Fruit fly (Drosophila melanogaster) whole organism, embryonic: ENCODE measurements around the gene Atat.
A peak's percentile ranks its signal among the peaks of the same experiment; 100 is the strongest.

ENCODE experiments used
- ATbp ChIP-seq: fragments of 200-800 bp; sonication (Bioruptor generic); optimal IDR thresholded peaks from 2 replicates; lab custom pipeline; 2017; ENCODE audit warnings: missing biosample characterization, mild to moderate bottlenecking, missing genetic modification characterization, missing genetic modification reagents
- B-H1 ChIP-seq: fragments of 200-800 bp; sonication (Bioruptor generic); IDR thresholded peaks from 3 replicates; pipeline ENCODE4 v1.3.6; 2022; ENCODE audit warnings: missing biosample characterization, missing genetic modification characterization
- Bgb ChIP-seq: fragments of 200-800 bp; sonication (Bioruptor generic); IDR thresholded peaks from 2 replicates; pipeline ENCODE4 v1.3.6; 2022; ENCODE audit warnings: missing biosample characterization, missing genetic modification characterization; ENCODE audit not compliant: partially characterized antibody
- C15 ChIP-seq: fragments of 200-800 bp; sonication (Bioruptor generic); IDR thresholded peaks from 3 replicates; pipeline ENCODE4 v1.3.6; 2022; ENCODE audit warnings: missing biosample characterization, missing genetic modification characterization
- CG10543 ChIP-seq: fragments of 200-800 bp; sonication (Bioruptor generic); optimal IDR thresholded peaks from 3 replicates; lab custom pipeline; 2017; ENCODE audit warnings: missing biosample characterization, mild to moderate bottlenecking, missing genetic modification characterization, moderate library complexity
- CG11695 ChIP-seq: fragments of 200-800 bp; sonication (Bioruptor generic); IDR thresholded peaks from 3 replicates; pipeline ENCODE4 v1.3.6; 2022; ENCODE audit warnings: missing biosample characterization, missing genetic modification characterization
- CG11696 ChIP-seq: fragments of 200-800 bp; sonication (Bioruptor generic); IDR thresholded peaks from 2 replicates; pipeline ENCODE4 v1.3.6; 2022; ENCODE audit warnings: missing biosample characterization, missing genetic modification characterization
- CG12071 ChIP-seq: fragments of 200-800 bp; sonication (Bioruptor generic); optimal IDR thresholded peaks from 3 replicates; lab custom pipeline; 2018; ENCODE audit warnings: missing biosample characterization, mild to moderate bottlenecking, missing genetic modification characterization
- CG12659 ChIP-seq: fragments of 200-800 bp; sonication (Bioruptor generic); optimal IDR thresholded peaks from 3 replicates; lab custom pipeline; 2017; ENCODE audit warnings: mild to moderate bottlenecking, missing biosample characterization, missing genetic modification reagents, missing genetic modification characterization
- CG12744 ChIP-seq: fragments of 200-800 bp; sonication (Bioruptor generic); optimal IDR thresholded peaks from 2 replicates; lab custom pipeline; 2016; ENCODE audit warnings: missing biosample characterization, missing genetic modification characterization
- CG1602 ChIP-seq: fragments of 200-800 bp; sonication (Bioruptor generic); optimal IDR thresholded peaks from 3 replicates; lab custom pipeline; 2016; ENCODE audit warnings: missing biosample characterization, missing genetic modification characterization
- CG17361 ChIP-seq: fragments of 200-800 bp; sonication (Bioruptor generic); IDR thresholded peaks from 3 replicates; pipeline ENCODE4 v1.3.6; 2022; ENCODE audit warnings: missing biosample characterization, missing genetic modification characterization
- CG2129 ChIP-seq: fragments of 200-800 bp; sonication (Bioruptor generic); IDR thresholded peaks from 2 replicates; pipeline ENCODE4 v1.3.6; 2022; ENCODE audit warnings: missing biosample characterization, missing genetic modification characterization; ENCODE audit not compliant: partially characterized antibody
- CG2678 ChIP-seq: fragments of 200-800 bp; sonication (Bioruptor generic); optimal IDR thresholded peaks from 3 replicates; lab custom pipeline; 2019; ENCODE audit warnings: missing biosample characterization, mild to moderate bottlenecking, missing genetic modification characterization, moderate library complexity
- CG32772 ChIP-seq: fragments of 200-800 bp; sonication (Bioruptor generic); IDR thresholded peaks from 2 replicates; pipeline ENCODE4 v1.3.6; 2022; ENCODE audit warnings: missing biosample characterization, missing genetic modification characterization
- CG3281 ChIP-seq: fragments of 200-800 bp; sonication (Bioruptor generic); optimal IDR thresholded peaks from 3 replicates; lab custom pipeline; 2017; ENCODE audit warnings: missing biosample characterization, mild to moderate bottlenecking, missing genetic modification characterization
- CG34376 ChIP-seq: fragments of 200-800 bp; sonication (Bioruptor generic); optimal IDR thresholded peaks from 2 replicates; lab custom pipeline; 2018; ENCODE audit warnings: missing biosample characterization, mild to moderate bottlenecking, missing genetic modification characterization
- CG4854 ChIP-seq: fragments of 200-800 bp; sonication (Bioruptor generic); optimal IDR thresholded peaks from 2 replicates; lab custom pipeline; 2016; ENCODE audit warnings: missing biosample characterization, missing genetic modification characterization, inconsistent platforms
- CG6683 ChIP-seq: fragments of 200-800 bp; sonication (Bioruptor generic); optimal IDR thresholded peaks from 2 replicates; lab custom pipeline; 2017; ENCODE audit warnings: missing biosample characterization, mild to moderate bottlenecking, missing genetic modification characterization, missing genetic modification reagents
- Dek ChIP-seq: fragments of 200-800 bp; sonication (Bioruptor generic); optimal IDR thresholded peaks from 3 replicates; lab custom pipeline; 2019; ENCODE audit warnings: missing biosample characterization, mild to moderate bottlenecking, missing genetic modification characterization, moderate library complexity
- Hey ChIP-seq: fragments of 200-800 bp; sonication (Bioruptor generic); optimal IDR thresholded peaks from 3 replicates; lab custom pipeline; 2018; ENCODE audit warnings: missing biosample characterization, mild to moderate bottlenecking, missing genetic modification characterization
- Hmr ChIP-seq: fragments of 200-800 bp; sonication (Bioruptor generic); optimal IDR thresholded peaks from 3 replicates; lab custom pipeline; 2017; ENCODE audit warnings: mild to moderate bottlenecking, missing biosample characterization, missing genetic modification reagents, missing genetic modification characterization
- Hr3 ChIP-seq: fragments of 200-800 bp; sonication (Bioruptor generic); optimal IDR thresholded peaks from 3 replicates; lab custom pipeline; 2016; ENCODE audit warnings: missing biosample characterization, missing genetic modification characterization
- Lim3 ChIP-seq: fragments of 200-800 bp; sonication (Bioruptor generic); IDR thresholded peaks from 2 replicates; pipeline ENCODE4 v1.3.6; 2022; ENCODE audit warnings: missing biosample characterization, missing genetic modification characterization
- MESR4 ChIP-seq: fragments of 200-800 bp; sonication (Bioruptor generic); optimal IDR thresholded peaks from 2 replicates; lab custom pipeline; 2018; ENCODE audit warnings: missing biosample characterization, mild to moderate bottlenecking, missing genetic modification characterization, moderate library complexity
- Pdp1 ChIP-seq, 2 experiments: fragments of 200-800 bp; sonication (Bioruptor generic); optimal IDR thresholded peaks; 3 replicates each; lab custom pipeline; 2016; ENCODE audit warnings: missing biosample characterization in 2 of 2, missing genetic modification characterization in 2 of 2, mild to moderate bottlenecking in 1 of 2, moderate library complexity in 1 of 2
- Poxn ChIP-seq: fragments of 200-800 bp; sonication (Bioruptor generic); IDR thresholded peaks from 2 replicates; pipeline ENCODE4 v1.3.6; 2022; ENCODE audit warnings: missing biosample characterization, missing genetic modification characterization
- Scr ChIP-seq: fragments of 200-800 bp; sonication (Bioruptor generic); IDR thresholded peaks from 2 replicates; pipeline ENCODE4 v1.3.6; 2022; ENCODE audit warnings: missing biosample characterization, missing genetic modification characterization; ENCODE audit not compliant: partially characterized antibody
- Ssrp ChIP-seq: fragments of 200-800 bp; sonication (Bioruptor generic); optimal IDR thresholded peaks from 2 replicates; lab custom pipeline; 2018; ENCODE audit warnings: missing biosample characterization, mild to moderate bottlenecking, missing genetic modification characterization, moderate library complexity
- ap ChIP-seq: fragments of 200-800 bp; sonication (Bioruptor generic); IDR thresholded peaks from 2 replicates; pipeline ENCODE4 v1.3.6; 2022; ENCODE audit warnings: missing biosample characterization, missing genetic modification characterization
- ara ChIP-seq: fragments of 200-800 bp; sonication (Bioruptor generic); IDR thresholded peaks from 2 replicates; pipeline ENCODE4 v1.3.6; 2022; ENCODE audit warnings: missing biosample characterization, missing genetic modification characterization
- crp ChIP-seq, 2 experiments: fragments of 200-800 bp; sonication (Bioruptor generic); optimal IDR thresholded peaks; 2 replicates in 1 of 2; 3 replicates in 1 of 2; lab custom pipeline; 2017; ENCODE audit warnings: missing biosample characterization in 2 of 2, missing genetic modification characterization in 2 of 2, mild to moderate bottlenecking in 1 of 2, moderate library complexity in 1 of 2
- cwo ChIP-seq: fragments of 200-800 bp; sonication (Bioruptor generic); optimal IDR thresholded peaks from 3 replicates; lab custom pipeline; 2017; ENCODE audit warnings: missing biosample characterization, missing genetic modification characterization, mild to moderate bottlenecking, moderate library complexity, missing genetic modification reagents
- dmrt11E ChIP-seq: fragments of 200-800 bp; sonication (Bioruptor generic); optimal IDR thresholded peaks from 3 replicates; lab custom pipeline; 2018; ENCODE audit warnings: missing biosample characterization, mild to moderate bottlenecking, missing genetic modification characterization, moderate library complexity
- dpn ChIP-seq, 2 experiments: fragments of 200-800 bp; sonication (Bioruptor generic); optimal IDR thresholded peaks; 3 replicates each; lab custom pipeline; 2016; ENCODE audit warnings: missing biosample characterization in 2 of 2, missing genetic modification characterization in 2 of 2
- emc ChIP-seq: fragments of 200-800 bp; sonication (Bioruptor generic); optimal IDR thresholded peaks from 2 replicates; lab custom pipeline; 2016; ENCODE audit warnings: missing biosample characterization, missing genetic modification characterization
- kah ChIP-seq: fragments of 200-800 bp; sonication (Bioruptor generic); optimal IDR thresholded peaks from 2 replicates; lab custom pipeline; 2018; ENCODE audit warnings: missing biosample characterization, mild to moderate bottlenecking, missing genetic modification characterization
- pan ChIP-seq, 4 experiments: fragments of >200 bp in 3 of 4; fragments of 200-800 bp in 1 of 4; sonication (Bioruptor generic) in 1 of 4; optimal IDR thresholded peaks in 3 of 4; IDR thresholded peaks in 1 of 4; 2 replicates each; pipeline versions ENCODE4 v1.3.6 to Lab custom; 2017 to 2022; ENCODE audit warnings: missing biosample characterization in 2 of 4, missing genetic modification characterization in 2 of 4, mixed read lengths in 1 of 4
- prd ChIP-seq, 3 experiments: fragments of >200 bp in 2 of 3; fragments of 200-800 bp in 1 of 3; sonication (Bioruptor generic) in 1 of 3; optimal IDR thresholded peaks in 2 of 3; IDR thresholded peaks in 1 of 3; 2 replicates in 2 of 3; 3 replicates in 1 of 3; pipeline versions ENCODE4 v1.3.6 to Lab custom; 2017 to 2022; ENCODE audit warnings: missing biosample characterization in 1 of 3, missing genetic modification characterization in 1 of 3
- ro ChIP-seq: fragments of 200-800 bp; sonication (Bioruptor generic); IDR thresholded peaks from 2 replicates; pipeline ENCODE4 v1.3.6; 2022; ENCODE audit warnings: missing biosample characterization, missing genetic modification characterization
- sim ChIP-seq: fragments of 200-800 bp; sonication (Bioruptor generic); IDR thresholded peaks from 2 replicates; pipeline ENCODE4 v1.3.6; 2022; ENCODE audit warnings: missing biosample characterization, missing genetic modification characterization
- sna ChIP-seq: fragments of 200-800 bp; sonication (Bioruptor generic); IDR thresholded peaks from 2 replicates; pipeline ENCODE4 v1.3.6; 2022; ENCODE audit warnings: missing biosample characterization, missing genetic modification characterization; ENCODE audit not compliant: partially characterized antibody
- tll ChIP-seq, 2 experiments: fragments of 200-800 bp in 1 of 2; fragments of >200 bp in 1 of 2; sonication (Bioruptor generic) in 1 of 2; optimal IDR thresholded peaks; 2 replicates each; lab custom pipeline; 2017 to 2019; ENCODE audit warnings: missing biosample characterization in 2 of 2, missing genetic modification characterization in 2 of 2, mild to moderate bottlenecking in 1 of 2, moderate library complexity in 1 of 2
- wdn ChIP-seq: fragments of 200-800 bp; sonication (Bioruptor generic); IDR thresholded peaks from 2 replicates; pipeline ENCODE4 v1.3.6; 2022; ENCODE audit warnings: missing biosample characterization, missing genetic modification characterization
- zen ChIP-seq: fragments of 200-800 bp; sonication (Bioruptor generic); optimal IDR thresholded peaks from 3 replicates; lab custom pipeline; 2018; ENCODE audit warnings: missing biosample characterization, mild to moderate bottlenecking, missing genetic modification characterization, moderate library complexity
- zfh1 ChIP-seq: fragments of 200-800 bp; sonication (Bioruptor generic); IDR thresholded peaks from 3 replicates; pipeline ENCODE4 v1.3.6; 2022; ENCODE audit warnings: missing biosample characterization, missing genetic modification characterization

Atat gene

DNA sequence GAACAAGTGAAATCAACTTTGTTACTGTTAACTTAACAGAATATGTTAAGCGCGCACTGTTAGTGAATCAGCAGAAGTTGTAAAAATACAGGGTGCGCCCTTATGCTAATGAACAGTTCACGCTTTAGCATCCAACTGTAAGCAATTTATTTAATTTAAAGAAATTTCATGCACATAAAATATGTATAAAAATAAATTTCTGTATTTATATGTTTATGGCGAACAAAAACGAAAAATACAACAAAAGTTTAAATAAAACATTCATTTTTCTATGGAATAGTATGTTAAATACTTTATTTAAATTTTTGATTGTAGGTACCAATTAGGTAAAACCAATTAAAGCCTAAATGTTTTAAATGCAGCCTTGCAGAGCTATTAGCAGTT is 2.0 kb downstream of the Atat start (continued):
- TF ChIP-seq CG2129 (GFP tag; lab: Robert Waterston, UW) = no peak
- no peak for TF ChIP-seq CG12744 (GFP tag; lab: Kevin White, UChicago)
- TF ChIP-seq CG12659 (GFP tag; lab: Kevin White, UChicago) = peak; percentile 6
- no peak for TF ChIP-seq ro (GFP tag; lab: Robert Waterston, UW)
- TF ChIP-seq CG6683 = peak; percentile 33
- TF ChIP-seq emc (GFP tag; lab: Kevin White, UChicago) = no peak
- TF ChIP-seq CG2678 (tag; lab: Kevin White, UChicago) = peak; percentile 53
- TF ChIP-seq pan (optimal IDR thresholded peaks at IDR 0.05; lab: Kevin White, UChicago) = no peak
- peak in 1 of 2 experiments; percentile 53 for TF ChIP-seq pan (GFP tag; optimal IDR thresholded peaks at IDR 0.05 in 1 of 2, IDR thresholded peaks at IDR 0.05 in 1 of 2)

DNA sequence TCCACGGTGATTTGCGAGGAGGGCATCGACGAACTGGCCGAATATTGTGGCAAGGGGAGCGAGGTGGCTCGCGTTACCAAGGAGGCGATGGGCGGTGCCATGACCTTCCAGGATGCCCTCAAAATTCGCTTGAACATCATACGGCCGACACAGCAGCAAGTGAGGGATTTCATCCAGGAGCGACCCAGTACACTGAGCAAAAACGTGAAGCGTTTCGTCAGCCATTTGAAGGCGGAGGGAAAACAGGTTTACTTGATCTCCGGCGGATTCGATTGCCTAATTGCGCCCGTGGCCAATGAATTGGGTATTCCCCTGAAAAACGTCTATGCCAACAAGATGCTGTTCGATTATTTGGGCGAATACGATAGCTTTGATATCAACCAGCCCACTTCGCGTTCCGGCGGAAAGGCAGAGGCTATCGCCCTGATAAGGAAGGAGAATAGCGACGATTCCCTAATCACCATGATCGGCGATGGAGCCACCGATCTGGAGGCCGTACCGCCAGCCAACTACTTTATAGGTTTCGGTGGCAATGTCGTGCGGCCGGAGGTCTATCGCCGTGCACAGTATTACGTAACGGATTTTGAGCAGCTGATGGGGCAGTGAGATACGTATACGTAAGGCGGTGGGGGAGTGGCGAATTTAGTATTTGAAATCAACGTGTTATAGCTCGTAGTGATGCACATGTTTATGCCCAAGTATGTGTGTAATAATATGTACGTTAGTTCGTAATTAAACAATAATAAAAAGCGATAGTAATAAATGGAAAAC is 2.6 kb downstream of the Atat start:
- TF ChIP-seq CG4854 (GFP tag; lab: Kevin White, UChicago) (no peak), cwo (GFP tag; lab: Kevin White, UChicago) (no peak), MESR4 (GFP tag; lab: Kevin White, UChicago) (peak; percentile 38), zen (no peak), C15 (no peak), Ssrp (tag; lab: Kevin White, UChicago) (no peak), ara (GFP tag; lab: Robert Waterston, UW) (no peak), B-H1 (GFP tag; lab: Robert Waterston, UW) (no peak), crp (GFP tag; optimal IDR thresholded peaks at IDR 0.05; lab: Kevin White, UChicago) (peak in 1 of 2 experiments; percentile 53), Poxn (no peak), CG34376 (GFP tag; lab: Kevin White, UChicago) (peak; percentile 57), Scr (GFP tag; lab: Robert Waterston, UW) (no peak), Hmr (GFP tag; lab: Kevin White, UChicago) (no peak), Bgb (GFP tag; lab: Robert Waterston, UW) (0 out of 2 replicates have a peak, but pooled peaks have one; percentile 20), CG32772 (GFP tag; lab: Robert Waterston, UW) (no peak), Pdp1 (GFP tag; optimal IDR thresholded peaks at IDR 0.05; lab: Kevin White, UChicago) (peak in 1 of 2 experiments; percentile 99), Hey (tag; lab: Kevin White, UChicago) (no peak), Lim3 (GFP tag; lab: Robert Waterston, UW) (no peak), sna (peak; percentile 12; the same call in 1 of the 2 replicates), CG12071 (GFP tag; lab: Kevin White, UChicago) (no peak), CG11696 (no peak), ATbp (GFP tag; lab: Kevin White, UChicago) (no peak), ap (GFP tag; lab: Robert Waterston, UW) (no peak), CG1602 (GFP tag; lab: Kevin White, UChicago) (no peak), sim (GFP tag; lab: Robert Waterston, UW) (no peak), wdn (GFP tag; lab: Robert Waterston, UW) (no peak), dpn (GFP tag; optimal IDR thresholded peaks at IDR 0.05; lab: Kevin White, UChicago) (no peak), CG3281 (GFP tag; lab: Kevin White, UChicago) (no peak), zfh1 (GFP tag; lab: Robert Waterston, UW) (no peak), dmrt11E (tag; lab: Kevin White, UChicago) (no peak), CG10543 (GFP tag; lab: Kevin White, UChicago) (peak; percentile 35), Dek (tag; lab: Kevin White, UChicago) (no peak), Hr3 (GFP tag; lab: Kevin White, UChicago) (no peak), prd (optimal IDR thresholded peaks at IDR 0.05; lab: Kevin White, UChicago) (no peak), prd (GFP tag; IDR thresholded peaks at IDR 0.05; lab: Robert Waterston, UW) (0 out of 3 replicates have a peak, but pooled peaks have one; percentile 19), tll (GFP tag; optimal IDR thresholded peaks at IDR 0.05; lab: Kevin White, UChicago) (no peak), kah (GFP tag; lab: Kevin White, UChicago) (no peak), CG17361 (GFP tag; lab: Robert Waterston, UW) (no peak), CG11695 (GFP tag; lab: Robert Waterston, UW) (no peak)
